Fruit fly (Drosophila melanogaster): Measurements from ENCODE around the gene CG31495.

CG31495 gene

DNA sequence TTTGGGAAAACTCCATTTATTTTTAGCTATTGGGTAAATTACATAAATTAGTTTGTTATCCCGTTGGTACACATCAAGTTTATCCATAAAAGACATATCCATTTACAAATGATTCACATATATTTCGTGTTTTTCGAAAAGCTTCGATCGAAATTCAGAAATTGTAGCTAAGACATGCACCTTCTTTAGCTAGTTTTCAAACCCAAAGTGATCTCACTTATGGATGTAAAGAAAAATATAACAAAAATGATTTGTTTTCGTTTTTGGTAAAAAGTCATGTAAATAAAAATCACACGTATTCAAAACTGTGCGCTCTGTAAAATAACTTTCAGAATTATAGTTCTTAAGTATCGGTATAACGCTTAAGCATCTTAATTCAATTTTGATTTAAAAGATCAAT lies 6.2 kb downstream of the CG31495 start:
- TF ChIP-seq dsx (GFP tag; optimal IDR thresholded peaks at IDR 0.05; ENCODE audit: poor library complexity, severe bottlenecking) (no peak), CG6792 (GFP tag; optimal IDR thresholded peaks at IDR 0.05) (no peak), CG11294 (GFP tag; IDR thresholded peaks at IDR 0.05) (no peak), CG6854 (GFP tag; optimal IDR thresholded peaks at IDR 0.05) (no peak), CG6276 (GFP tag; optimal IDR thresholded peaks at IDR 0.05) (no peak), CG9139 (GFP tag; optimal IDR thresholded peaks at IDR 0.05) (no peak), fd85E (GFP tag; optimal IDR thresholded peaks at IDR 0.05) (no peak), CG4318 (GFP tag; optimal IDR thresholded peaks at IDR 0.05) (no peak), CG8319 (GFP tag; optimal IDR thresholded peaks at IDR 0.05) (no peak), pdm3 (GFP tag; optimal IDR thresholded peaks at IDR 0.05) (no peak), CG6808 (GFP tag; optimal IDR thresholded peaks at IDR 0.05) (no peak), net (GFP tag; optimal IDR thresholded peaks at IDR 0.05) (no peak), esn (GFP tag; optimal IDR thresholded peaks at IDR 0.05) (no peak), Sox102F (GFP tag; optimal IDR thresholded peaks at IDR 0.05) (no peak), CG10669 (GFP tag; optimal IDR thresholded peaks at IDR 0.05) (no peak), Lpt (GFP tag; optimal IDR thresholded peaks at IDR 0.05) (no peak), CG6163 (GFP tag; IDR thresholded peaks at IDR 0.05) (no peak), CG3032 (tag; optimal IDR thresholded peaks at IDR 0.05) (no peak), Eip78C (GFP tag) (no peak)

- TF ChIP-seq Blimp-1 (GFP tag; optimal IDR thresholded peaks at IDR 0.05) (no peak), svp (GFP tag) (peak; percentile 87)
Observed at dm6 chr3R:13832950-13833349, 6.8 kb downstream of the CG31495 start.

DNA sequence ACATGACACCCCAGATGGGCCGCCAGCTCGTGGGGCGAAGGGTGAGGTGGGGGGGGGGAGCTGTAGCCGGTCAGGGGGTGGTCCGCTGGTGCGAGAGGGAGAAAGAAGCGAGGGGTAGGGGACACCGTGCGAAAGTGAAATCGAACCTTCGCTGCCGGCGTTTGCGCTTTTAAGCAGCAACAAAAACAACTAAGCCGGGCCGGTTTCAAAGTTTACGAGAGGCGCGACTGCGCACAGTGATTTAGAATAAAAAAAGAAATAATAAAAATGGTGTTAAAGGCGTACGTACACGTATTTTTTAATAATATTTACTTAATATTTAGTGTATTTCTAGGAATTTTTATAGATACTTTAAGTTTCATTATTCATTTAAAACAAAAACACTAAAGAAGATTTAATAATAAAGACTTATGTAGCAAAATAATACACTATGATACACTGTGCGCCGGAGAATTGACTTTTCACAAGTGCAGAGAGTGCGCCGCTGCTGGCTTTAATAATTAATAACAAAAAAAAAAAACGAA lies 8.1 kb downstream of the CG31495 start:
- peak; percentile 33 for TF ChIP-seq Lpt (GFP tag; optimal IDR thresholded peaks at IDR 0.05)
- TF ChIP-seq net (GFP tag; optimal IDR thresholded peaks at IDR 0.05): peak; percentile 69
- TF ChIP-seq acj6 (GFP tag; optimal IDR thresholded peaks at IDR 0.05): peak; percentile 69
- peak; percentile 54 for TF ChIP-seq Ets96B (tag; optimal IDR thresholded peaks at IDR 0.05)
- peak; percentile 40 for TF ChIP-seq CG11762 (GFP tag; optimal IDR thresholded peaks at IDR 0.05; ENCODE audit: insufficient read depth)
- peak; percentile 89 for TF ChIP-seq CG8632 (GFP tag; optimal IDR thresholded peaks at IDR 0.05)
- TF ChIP-seq CG6163 (GFP tag; IDR thresholded peaks at IDR 0.05): peak; percentile 85; the same call in 2 of the 3 replicates
- TF ChIP-seq achi (GFP tag; optimal IDR thresholded peaks at IDR 0.05): peak; percentile 87
- peak; percentile 41 for TF ChIP-seq Ets21C (GFP tag; optimal IDR thresholded peaks at IDR 0.05)
- peak; percentile 52 for TF ChIP-seq CG4318 (GFP tag; optimal IDR thresholded peaks at IDR 0.05)
- peak; percentile 72 for TF ChIP-seq topi (GFP tag; optimal IDR thresholded peaks at IDR 0.05)
- peak; percentile 45 for TF ChIP-seq CG3032 (tag; optimal IDR thresholded peaks at IDR 0.05)
- peak; percentile 73 for TF ChIP-seq Hr4 (GFP tag; optimal IDR thresholded peaks at IDR 0.05)
- no peak for TF ChIP-seq fkh (GFP tag; optimal IDR thresholded peaks at IDR 0.05)
- no peak for TF ChIP-seq Hr38 (GFP tag; optimal IDR thresholded peaks at IDR 0.05)
- TF ChIP-seq CG31627 (GFP tag; optimal IDR thresholded peaks at IDR 0.05): peak; percentile 47
- TF ChIP-seq CG11294 (GFP tag; IDR thresholded peaks at IDR 0.05): peak; percentile 58; the same call in 1 of the 2 replicates
- peak; percentile 62 for TF ChIP-seq CG6276 (GFP tag; optimal IDR thresholded peaks at IDR 0.05)
- TF ChIP-seq Sox15 (GFP tag; optimal IDR thresholded peaks at IDR 0.05): peak; percentile 53
- TF ChIP-seq CG10631 (GFP tag; optimal IDR thresholded peaks at IDR 0.05): peak; percentile 54
- no peak for TF ChIP-seq CG1621 (tag; optimal IDR thresholded peaks at IDR 0.05)
- TF ChIP-seq fd85E (GFP tag; optimal IDR thresholded peaks at IDR 0.05): peak; percentile 2
- peak; percentile 9 for TF ChIP-seq CG9139 (GFP tag; optimal IDR thresholded peaks at IDR 0.05)
- TF ChIP-seq vri (GFP tag; optimal IDR thresholded peaks at IDR 0.05): peak; percentile 50
- TF ChIP-seq CG11902 (GFP tag; optimal IDR thresholded peaks at IDR 0.05): peak; percentile 11
- 0 out of 2 replicates have a peak, but pooled peaks have one; percentile 70 for TF ChIP-seq Gug (GFP tag; IDR thresholded peaks at IDR 0.05)
- TF ChIP-seq Blimp-1 (GFP tag; optimal IDR thresholded peaks at IDR 0.05): peak; percentile 99
- no peak for TF ChIP-seq CG7368 (GFP tag; optimal IDR thresholded peaks at IDR 0.05)
- TF ChIP-seq CG34406 (GFP tag; optimal IDR thresholded peaks at IDR 0.05): peak; percentile 89
- peak; percentile 38 for TF ChIP-seq Sox14 (GFP tag; optimal IDR thresholded peaks at IDR 0.05)
- TF ChIP-seq CG3919 (GFP tag; optimal IDR thresholded peaks at IDR 0.05): peak; percentile 52
- peak in 1 of 2 experiments; percentile 18 for TF ChIP-seq salr (GFP tag; optimal IDR thresholded peaks at IDR 0.05)
- TF ChIP-seq OdsH (GFP tag; optimal IDR thresholded peaks at IDR 0.05): peak; percentile 79
- peak; percentile 79 for TF ChIP-seq esn (GFP tag; optimal IDR thresholded peaks at IDR 0.05)
- TF ChIP-seq pdm3 (GFP tag; optimal IDR thresholded peaks at IDR 0.05): peak; percentile 47
- TF ChIP-seq Sox102F (GFP tag; optimal IDR thresholded peaks at IDR 0.05): peak; percentile 79
- TF ChIP-seq Eip93F (GFP tag; optimal IDR thresholded peaks at IDR 0.05): peak; percentile 44
- peak; percentile 30 for TF ChIP-seq cyc (GFP tag; optimal IDR thresholded peaks at IDR 0.05)
- TF ChIP-seq CG8319 (GFP tag; optimal IDR thresholded peaks at IDR 0.05): no peak
